Fruit fly (Drosophila melanogaster): ENCODE data around the gene CG17377.

DNA sequence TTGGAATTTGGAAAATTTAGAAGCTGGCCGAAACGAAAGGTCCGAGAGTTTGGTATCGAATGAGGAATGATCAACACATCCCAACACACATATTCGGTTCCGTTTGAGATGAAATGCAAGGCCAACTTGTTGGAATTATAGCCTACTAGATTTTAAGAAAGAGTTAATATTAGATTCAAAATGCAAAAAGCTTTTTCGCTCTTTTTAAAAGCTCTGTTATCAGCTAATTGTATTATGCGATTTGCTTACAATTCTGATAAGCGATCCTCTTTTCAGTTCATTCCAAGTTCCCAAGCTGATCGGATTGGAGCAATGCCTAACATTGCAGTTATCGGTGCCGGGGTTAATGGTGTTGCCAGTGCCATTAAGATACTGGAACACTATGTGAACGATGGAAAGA, at the start of gene CG17377, which contains the start of gene Daao2:
- TF ChIP-seq Myc (optimal IDR thresholded peaks at IDR 0.05) = no peak
- no peak for TF ChIP-seq ttk (optimal IDR thresholded peaks at IDR 0.05)
- no peak for TF ChIP-seq psq (optimal IDR thresholded peaks at IDR 0.05)

All from Kc167 (cell line).